Worm (Caenorhabditis elegans): ENCODE data around the gene ZK686.3.

Gene ZK686.3

DNA sequence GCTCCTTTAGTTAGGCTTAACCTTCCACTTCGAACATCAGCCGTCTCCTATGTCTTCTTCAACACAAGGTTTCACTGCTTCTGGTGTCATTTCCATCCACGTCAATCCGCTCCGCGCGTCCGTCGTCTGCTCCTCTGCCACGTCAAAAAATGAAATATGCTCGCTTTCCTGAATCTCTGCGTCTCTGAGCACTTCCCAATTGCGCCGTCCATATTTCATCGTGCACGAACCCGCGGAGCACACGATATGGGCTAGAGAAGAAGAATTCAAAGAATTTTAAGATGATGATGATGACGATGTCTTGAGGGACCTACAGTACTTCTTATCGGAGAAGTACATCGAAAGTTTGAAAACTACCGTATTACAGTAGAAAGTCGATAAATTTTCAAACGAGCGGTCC lies 24.1 kb upstream of the ZK686.3 start:
- TF ChIP-seq lir-3 (tag; optimal IDR thresholded peaks at IDR 0.05) (no peak), unc-62 (GFP tag; optimal IDR thresholded peaks at IDR 0.05 in 1 of 2) (peak in 1 of 2 experiments; percentile 99), unc-62 (tag; optimal IDR thresholded peaks at IDR 0.05) (no peak)

- peak in 1 of 2 experiments; percentile 56 for TF ChIP-seq lsy-2 (tag; optimal IDR thresholded peaks at IDR 0.05)
- no peak for TF ChIP-seq egl-27 (tag; optimal IDR thresholded peaks at IDR 0.05)
- no peak for TF ChIP-seq aha-1 (tag)
- no peak for TF ChIP-seq unc-62 (GFP tag; optimal IDR thresholded peaks at IDR 0.05 in 1 of 2)
- TF ChIP-seq unc-62 (tag; optimal IDR thresholded peaks at IDR 0.05) = no peak
- TF ChIP-seq duxl-1 (tag; optimal IDR thresholded peaks at IDR 0.05; ENCODE audit: poor library complexity) = peak; percentile 24
Measured at ce11 chrIII:7792209-7792608, 23.3 kb upstream of the ZK686.3 start.

DNA sequence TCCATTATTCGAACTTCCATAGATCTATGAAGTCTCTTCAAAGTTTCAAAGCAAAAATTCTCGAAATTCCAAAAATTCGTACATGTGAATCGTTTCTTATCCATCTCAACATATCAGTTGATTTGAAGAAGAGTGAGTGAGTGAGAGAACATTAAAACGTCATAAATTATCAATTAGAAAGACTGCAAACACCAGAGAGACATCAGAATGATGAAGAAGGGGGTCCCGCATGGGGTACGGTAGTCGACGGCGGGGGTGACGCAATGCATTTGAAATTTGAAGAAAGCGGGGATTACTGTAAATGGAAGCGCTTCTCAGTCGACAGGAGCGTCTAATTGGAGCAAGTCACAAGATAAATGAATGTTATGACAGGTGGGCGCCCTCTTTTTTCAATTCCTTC lies 21.7 kb upstream of the ZK686.3 start:
- no peak for TF ChIP-seq attf-4 (tag; optimal IDR thresholded peaks at IDR 0.05)
- peak; percentile 7 for TF ChIP-seq hlh-30 (tag; optimal IDR thresholded peaks at IDR 0.05; ENCODE audit: insufficient read depth)
- peak in 1 of 2 experiments; percentile 75 for TF ChIP-seq unc-62 (GFP tag; optimal IDR thresholded peaks at IDR 0.05 in 1 of 2)
- TF ChIP-seq unc-62 (tag; optimal IDR thresholded peaks at IDR 0.05) = no peak
- TF ChIP-seq lsy-2 (tag; optimal IDR thresholded peaks at IDR 0.05) = peak in 1 of 2 experiments; percentile 68
- no peak for TF ChIP-seq zfp-2 (tag; optimal IDR thresholded peaks at IDR 0.05)
- TF ChIP-seq aly-2 (tag; optimal IDR thresholded peaks at IDR 0.05) = no peak

DNA sequence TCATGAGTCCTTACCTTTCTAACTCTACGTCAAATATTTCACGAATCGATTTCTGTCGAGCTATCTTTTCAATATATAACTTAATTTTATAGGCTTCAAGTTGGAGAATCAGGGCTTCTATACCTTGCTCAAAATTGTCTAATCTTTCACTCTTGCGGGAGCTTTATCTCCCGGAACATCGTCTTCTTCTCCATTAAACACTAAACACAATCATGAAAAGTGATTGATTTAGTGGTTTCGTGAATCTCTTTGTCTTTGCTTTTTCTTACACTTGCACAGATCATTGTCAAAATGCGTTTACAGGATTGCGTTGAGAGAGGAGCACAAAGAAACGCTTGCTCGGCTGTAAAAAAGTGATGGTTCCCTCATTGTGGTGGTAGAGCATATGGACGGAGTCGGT lies 19.5 kb upstream of the ZK686.3 start:
- no peak for TF ChIP-seq zfp-2 (tag; optimal IDR thresholded peaks at IDR 0.05)
- TF ChIP-seq vab-7 (GFP tag; IDR thresholded peaks at IDR 0.05) = no peak

- TF ChIP-seq mdt-29 (GFP tag; IDR thresholded peaks at IDR 0.05) (no peak), nhr-111 (GFP tag; optimal IDR thresholded peaks at IDR 0.05) (no peak), snpc-1.2 (GFP tag; IDR thresholded peaks at IDR 0.05) (no peak), F49E8.2 (tag; optimal IDR thresholded peaks at IDR 0.05; ENCODE audit: borderline replicate concordance) (no peak), duxl-1 (tag; optimal IDR thresholded peaks at IDR 0.05; ENCODE audit: poor library complexity) (peak; percentile 7), lsy-2 (tag; optimal IDR thresholded peaks at IDR 0.05) (peak in 1 of 2 experiments; percentile 43), tra-1 (GFP tag; IDR thresholded peaks at IDR 0.05) (0 out of 2 replicates have a peak, but pooled peaks have one; percentile 23), ceh-20 (GFP tag; IDR thresholded peaks at IDR 0.05) (0 out of 2 replicates have a peak, but pooled peaks have one; percentile 21)
Measured at ce11 chrIII:7784201-7784600, 15.3 kb upstream of the ZK686.3 start.

ce11 chrIII:7783354-7783753 lies 14.5 kb upstream of the ZK686.3 start, which contains the start of gene mab-5:
Gene mab-5, minus strand, starts transcription at chrIII:7783454.
- TF ChIP-seq D1046.2 (GFP tag; IDR thresholded peaks at IDR 0.05) = no peak
- no peak for TF ChIP-seq F44E2.7 (GFP tag; IDR thresholded peaks at IDR 0.05)
- TF ChIP-seq Y75B8A.6 (GFP tag; IDR thresholded peaks at IDR 0.05) = no peak
- no peak for TF ChIP-seq F10B5.3 (tag; optimal IDR thresholded peaks at IDR 0.05)
- TF ChIP-seq duxl-1 (tag; optimal IDR thresholded peaks at IDR 0.05; ENCODE audit: poor library complexity) = no peak

ce11 chrIII:7780566-7781238 lies 11.8 kb upstream of the ZK686.3 start:
- TF ChIP-seq F44E2.7 (GFP tag; IDR thresholded peaks at IDR 0.05) (no peak), tag-97 (GFP tag; IDR thresholded peaks at IDR 0.05) (no peak), nhr-42 (GFP tag; IDR thresholded peaks at IDR 0.05) (no peak), hlh-11 (tag; optimal IDR thresholded peaks at IDR 0.05) (no peak), ceh-20 (GFP tag; IDR thresholded peaks at IDR 0.05) (0 out of 2 replicates have a peak, but pooled peaks have one; percentile 24), unc-39 (tag; optimal IDR thresholded peaks at IDR 0.05) (no peak), unc-130 (GFP tag; optimal IDR thresholded peaks at IDR 0.05) (no peak), D1046.2 (GFP tag; IDR thresholded peaks at IDR 0.05) (no peak), lsy-2 (tag; optimal IDR thresholded peaks at IDR 0.05) (peak in 1 of 2 experiments; percentile 14), nhr-11 (tag; optimal IDR thresholded peaks at IDR 0.05) (no peak)

Measured in whole organism, L4 larva.